Fruit fly (Drosophila melanogaster) ovary, adult (tissue): ENCODE measurements around the gene Alp1.

Experiments
- CG17801 ChIP-seq: fragments of 200-800 bp; optimal IDR thresholded peaks from 2 replicates; lab custom pipeline; 2019; ENCODE audit warnings: missing biosample characterization, mild to moderate bottlenecking, missing genetic modification characterization, moderate library complexity; ENCODE audit not compliant: partially characterized antibody

Gene Alp1

DNA sequence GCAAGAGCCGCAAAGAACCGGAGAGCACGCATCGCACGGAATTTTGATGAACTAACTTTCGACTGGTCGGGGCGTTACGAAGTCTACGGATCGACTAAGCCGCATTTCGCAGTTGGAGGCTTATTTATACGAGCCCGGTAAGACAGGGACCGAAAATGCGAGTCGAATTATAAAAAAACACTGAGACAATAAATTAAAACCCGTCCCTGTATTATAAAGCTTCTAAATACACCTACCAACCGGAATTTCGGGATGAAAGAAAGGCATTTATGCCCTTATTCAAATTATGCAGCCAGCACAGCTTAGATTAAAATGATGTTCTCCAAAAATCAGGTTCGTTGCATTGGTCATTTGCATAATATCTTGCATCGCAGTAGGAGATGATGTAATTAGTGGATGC, at the start of gene Alp1:
TSS of gene Alp1 (minus strand) at position 101 of the 400 bp plus-strand sequence.
- TF ChIP-seq CG17801: no peak

DNA sequence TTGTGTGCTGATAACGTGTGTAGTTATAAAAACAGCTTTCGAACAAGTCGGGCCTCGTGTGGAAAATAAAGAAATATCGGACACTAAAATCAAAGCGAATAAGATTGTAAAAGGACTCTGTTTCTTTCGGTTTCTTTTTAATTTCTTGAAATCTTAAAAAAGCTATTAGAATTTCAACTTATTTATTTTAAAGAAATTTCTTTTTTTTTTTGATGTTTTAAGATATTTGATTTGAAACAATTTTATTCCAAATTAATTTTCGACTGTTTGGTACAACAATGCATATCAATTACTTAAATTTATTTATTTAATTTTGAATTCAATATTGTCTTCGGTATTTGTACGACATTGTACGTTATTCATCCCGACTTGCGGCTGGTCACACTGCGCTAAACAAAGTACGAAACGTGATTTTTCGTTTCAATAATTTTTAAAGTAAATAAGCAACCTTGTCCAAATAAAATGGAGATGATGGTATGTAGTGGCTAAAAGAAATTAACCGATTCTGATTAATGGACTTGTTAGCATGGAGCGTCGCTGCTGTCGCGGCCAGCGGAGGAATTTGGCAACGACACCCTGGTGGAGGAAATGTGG, 48.2 kb upstream of the Alp1 start, which contains the start of the genes CG7202 and CG7519:
TSS of gene CG7202 (minus strand) at position 51 of the 594 bp plus-strand sequence.
TSS of gene CG7519 (plus strand) at position 361 of the 594 bp plus-strand sequence.
- no peak for TF ChIP-seq CG17801

DNA sequence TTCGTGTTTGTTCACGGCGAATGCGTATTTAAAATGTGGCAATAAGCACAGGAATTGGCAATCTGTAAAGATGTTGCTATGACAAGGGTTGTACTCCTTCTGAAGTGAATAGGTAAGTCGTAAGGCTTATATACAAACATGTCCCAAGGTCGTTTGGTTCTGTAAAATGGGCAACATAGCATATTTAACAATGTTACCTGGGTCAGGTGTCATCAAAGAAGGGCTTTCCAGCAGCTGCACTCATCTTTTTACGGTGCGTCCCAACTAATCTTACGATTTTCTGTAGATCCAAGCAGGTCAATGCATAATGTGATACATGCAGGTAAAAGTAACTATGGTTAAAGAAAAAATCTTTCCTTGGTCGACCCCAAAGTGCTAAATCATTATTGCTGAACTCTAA, 45.9 kb upstream of the Alp1 start, which contains the start of gene Neu2:
TSS of gene Neu2 (minus strand) at position 101 of the 400 bp plus-strand sequence.
- TF ChIP-seq CG17801: no peak

DNA sequence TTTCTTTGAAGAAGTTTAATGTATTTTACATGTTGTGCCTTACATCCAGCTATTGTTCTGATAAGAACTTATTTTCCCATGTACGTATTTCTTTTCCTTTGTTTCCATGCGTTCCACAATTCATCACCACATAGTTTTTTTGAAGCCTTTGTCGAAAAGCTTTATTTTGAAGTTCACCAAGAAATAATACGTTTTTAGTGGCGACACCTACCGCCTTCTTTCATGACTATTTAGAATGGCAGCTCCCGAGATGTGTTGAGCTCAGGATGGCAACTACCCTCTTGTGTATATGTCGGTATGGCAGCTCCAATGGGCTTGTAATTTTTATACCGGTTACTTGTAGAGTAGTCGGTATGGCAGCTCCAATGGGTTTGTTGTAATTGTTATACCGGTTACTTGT, 39.2 kb upstream of the Alp1 start:
- no peak for TF ChIP-seq CG17801

DNA sequence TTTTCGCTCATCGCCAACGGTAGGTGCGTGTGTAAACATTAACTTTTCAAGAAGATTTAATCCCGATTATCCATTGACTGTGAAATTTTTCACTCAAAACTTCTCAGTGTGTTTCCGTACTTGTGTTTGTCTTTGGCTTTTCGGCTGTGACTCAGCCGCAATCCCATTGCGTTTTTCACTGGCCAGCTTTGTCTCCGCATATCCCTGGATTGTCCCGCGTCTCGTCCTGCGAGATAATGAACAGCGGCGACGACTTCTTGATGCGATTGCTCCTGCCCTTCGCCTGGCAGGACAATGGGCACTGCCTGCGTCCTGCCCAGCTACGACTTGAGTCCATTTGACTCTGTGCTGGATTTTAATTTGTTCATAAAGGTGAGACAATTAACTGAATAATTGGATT, 37.5 kb upstream of the Alp1 start:
- no peak for TF ChIP-seq CG17801

DNA sequence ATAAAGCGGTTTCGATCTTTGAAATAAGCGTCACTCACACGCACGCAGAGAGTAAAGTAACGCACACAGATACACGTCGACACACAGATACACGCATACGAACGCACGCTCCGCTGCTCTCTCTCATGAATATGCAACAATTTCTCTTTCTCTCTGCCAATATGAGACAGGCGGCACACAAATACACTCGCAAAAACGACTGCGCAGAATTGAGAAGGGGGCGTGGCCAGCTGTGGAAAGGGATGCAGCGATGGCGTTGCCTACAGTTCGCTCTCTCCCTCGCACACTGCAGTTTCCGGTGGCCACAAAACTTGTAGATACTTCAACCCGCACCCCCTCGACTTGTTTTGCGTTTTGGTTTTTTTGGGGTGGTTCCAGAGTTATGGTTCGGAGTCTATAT, 35.0 kb upstream of the Alp1 start:
- TF ChIP-seq CG17801: no peak

DNA sequence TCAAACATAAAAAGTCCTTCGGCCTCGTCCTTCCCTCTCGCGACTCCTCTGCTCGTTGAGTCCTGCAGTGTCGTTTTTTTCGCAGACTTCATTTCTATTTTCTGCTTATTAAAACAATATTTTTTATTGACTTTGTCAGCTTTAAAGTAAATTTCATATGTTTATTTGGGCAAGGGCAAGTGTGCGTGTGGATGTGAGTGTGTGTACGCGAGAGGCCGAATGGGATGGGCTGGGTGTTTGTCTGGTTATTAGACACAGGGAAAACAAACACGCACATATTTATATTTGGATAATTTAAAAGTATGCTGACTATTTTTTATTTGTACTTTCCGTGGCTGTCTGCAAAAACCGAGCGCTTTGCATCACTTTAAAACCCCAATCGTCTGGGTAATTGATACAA, 33.2 kb upstream of the Alp1 start:
- TF ChIP-seq CG17801: no peak

DNA sequence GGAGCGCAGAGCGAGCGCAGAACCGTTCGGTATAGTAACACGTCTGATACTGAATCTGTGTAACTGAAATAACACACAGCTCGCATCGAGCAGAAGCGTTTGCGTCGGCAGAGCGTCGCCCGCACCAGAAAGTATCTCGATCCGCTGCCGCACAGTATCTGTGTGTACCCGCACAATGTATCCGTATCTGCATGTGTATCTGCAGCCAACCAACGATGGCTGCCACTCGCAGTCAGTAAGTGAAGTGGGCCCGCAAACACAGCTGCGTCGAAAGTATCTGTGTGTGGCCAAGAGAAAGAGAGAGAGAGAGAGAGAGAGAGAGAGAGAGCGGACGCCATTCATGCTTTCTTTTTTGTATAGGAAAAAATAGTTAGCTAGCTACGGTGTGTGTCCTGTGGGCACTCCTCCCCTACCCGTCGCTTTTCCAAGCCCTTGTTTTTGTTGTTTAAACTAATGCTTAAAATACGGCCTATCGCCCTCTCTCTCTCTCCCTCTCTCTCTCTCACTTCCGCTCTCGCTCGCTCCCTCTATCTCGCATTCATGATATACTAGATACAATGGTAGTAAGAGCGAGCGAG, 31.9 kb upstream of the Alp1 start, which contains the start of gene croc:
TSS of gene croc (minus strand) at position 51 of the 578 bp plus-strand sequence.
- no peak for TF ChIP-seq CG17801

DNA sequence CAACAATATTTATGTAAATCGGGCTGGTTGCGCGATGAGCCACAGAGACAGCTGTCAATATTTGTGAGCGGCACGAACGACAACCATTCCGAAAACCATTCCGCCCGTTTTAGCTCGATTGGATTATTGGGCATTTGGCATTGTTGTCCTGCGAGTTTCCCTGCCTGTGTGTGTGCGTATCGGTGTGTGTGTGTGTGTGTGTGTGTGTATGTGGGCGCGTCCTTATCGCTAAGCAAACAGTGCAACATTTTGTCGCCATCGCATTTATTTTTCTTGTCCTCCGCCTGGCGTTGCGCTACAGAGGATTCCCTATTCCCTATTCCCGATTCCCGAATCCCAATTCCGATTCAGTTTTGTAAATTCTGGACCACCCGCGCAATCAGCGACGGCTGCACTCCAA, 27.3 kb upstream of the Alp1 start:
- TF ChIP-seq CG17801: no peak

DNA sequence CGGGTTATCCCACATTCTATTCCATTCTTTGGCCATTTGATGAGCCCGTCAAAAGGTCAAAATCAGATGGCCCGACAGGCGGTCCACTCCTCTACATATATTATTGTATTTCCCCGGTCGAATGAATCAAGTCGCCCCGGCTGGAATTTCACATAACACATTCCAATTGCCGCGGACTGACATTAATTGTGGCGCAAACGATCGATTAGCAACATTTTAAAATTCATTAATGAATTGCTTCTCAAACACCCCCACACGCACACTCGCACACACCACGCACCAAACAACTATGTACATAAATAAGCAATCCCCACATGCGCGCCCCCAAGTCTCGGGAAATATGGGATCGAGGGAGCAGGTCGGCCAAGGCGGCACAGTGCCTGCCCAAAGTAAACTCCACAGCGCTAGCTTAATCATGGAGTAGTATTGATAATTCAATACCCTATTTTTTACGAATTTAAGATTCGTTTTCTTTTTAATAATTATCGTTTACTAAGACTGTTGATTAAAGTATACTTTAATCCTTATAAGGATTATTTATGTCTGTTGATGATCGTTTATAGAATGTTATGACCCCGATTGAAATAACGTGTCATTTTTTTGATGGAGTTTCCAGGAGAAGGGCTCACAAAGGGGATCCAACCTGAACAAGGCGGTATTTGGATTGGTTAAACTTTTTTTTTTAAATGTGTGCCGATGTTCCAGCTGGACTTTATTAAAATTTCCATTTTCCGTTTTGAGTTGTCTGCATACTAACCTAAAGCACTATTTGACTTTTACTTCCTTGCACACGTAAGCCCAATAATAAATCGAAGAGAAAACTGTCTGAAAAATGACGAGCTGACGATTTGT, 20.9 kb upstream of the Alp1 start:
- TF ChIP-seq CG17801: no peak

DNA sequence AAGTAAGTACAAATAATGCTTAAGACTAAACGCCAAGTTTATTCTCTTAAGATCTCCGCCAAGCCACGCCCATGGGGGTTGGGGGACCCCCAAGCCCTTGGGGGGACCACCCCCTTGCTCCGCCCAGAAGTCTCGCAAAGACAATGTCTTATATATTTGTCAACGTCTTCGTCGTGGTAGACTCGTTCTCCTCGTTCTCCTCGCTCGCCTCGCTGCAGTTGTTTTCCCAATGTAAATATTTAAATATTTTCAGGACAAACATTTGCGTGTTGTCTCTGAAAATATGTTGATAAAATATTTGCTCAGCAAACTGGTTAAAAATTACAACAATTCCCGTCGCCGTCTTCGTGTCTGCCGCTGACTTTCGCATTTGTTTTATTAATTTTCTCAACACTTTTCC, 19.6 kb upstream of the Alp1 start:
- TF ChIP-seq CG17801: no peak

DNA sequence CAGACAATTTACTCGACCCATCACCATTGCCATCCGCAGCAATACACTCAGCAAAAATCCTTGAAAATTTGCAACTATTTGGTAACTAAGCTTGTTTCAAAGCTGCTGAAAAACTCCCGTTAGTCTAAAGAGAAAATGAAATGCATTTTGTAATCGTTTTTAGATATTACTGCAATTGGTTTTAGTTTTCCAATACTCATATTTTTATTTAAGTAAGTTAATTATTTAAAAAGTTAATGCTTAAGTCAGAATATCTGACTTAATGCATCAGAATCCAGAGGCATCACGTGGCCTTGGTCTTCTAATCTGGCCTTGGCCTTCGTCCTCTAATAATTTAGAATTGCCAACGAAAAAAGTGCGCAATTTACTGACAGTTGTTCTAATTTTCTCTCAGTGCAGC, 18.2 kb upstream of the Alp1 start:
- TF ChIP-seq CG17801: no peak

DNA sequence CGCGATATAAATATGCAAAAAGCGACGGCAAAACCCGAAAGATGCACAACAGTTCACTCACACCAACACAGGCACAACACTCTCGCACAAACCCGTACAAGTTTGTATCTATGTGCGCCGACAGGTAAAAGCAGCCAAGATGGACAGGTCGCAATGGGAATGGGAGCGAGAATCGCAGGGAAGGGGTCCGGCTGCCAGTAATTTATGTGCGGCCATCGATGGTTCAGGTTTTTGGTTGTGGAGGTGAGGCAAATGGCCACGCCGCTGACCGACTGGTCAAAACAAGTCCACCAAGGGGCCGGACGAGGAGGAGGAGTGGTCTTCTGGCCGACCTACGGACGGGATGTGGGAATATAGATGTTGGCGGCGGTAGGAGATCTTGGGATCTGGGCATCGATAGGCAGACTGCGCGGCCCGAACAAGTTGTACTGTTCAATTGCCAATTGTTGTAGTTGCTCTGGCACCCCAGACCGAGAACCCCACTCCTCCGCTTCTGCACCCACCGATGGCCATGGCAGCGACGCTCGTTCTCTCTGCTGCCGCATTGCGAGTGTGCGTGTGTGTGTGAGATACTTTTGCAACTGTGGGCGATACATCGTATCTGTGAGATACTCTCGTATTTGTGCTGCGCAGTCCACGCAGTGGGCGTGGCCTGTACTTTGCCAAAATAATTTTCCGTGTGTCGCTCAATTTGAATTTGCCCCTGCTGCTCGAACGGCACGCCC, 15.7 kb upstream of the Alp1 start:
- TF ChIP-seq CG17801: no peak

DNA sequence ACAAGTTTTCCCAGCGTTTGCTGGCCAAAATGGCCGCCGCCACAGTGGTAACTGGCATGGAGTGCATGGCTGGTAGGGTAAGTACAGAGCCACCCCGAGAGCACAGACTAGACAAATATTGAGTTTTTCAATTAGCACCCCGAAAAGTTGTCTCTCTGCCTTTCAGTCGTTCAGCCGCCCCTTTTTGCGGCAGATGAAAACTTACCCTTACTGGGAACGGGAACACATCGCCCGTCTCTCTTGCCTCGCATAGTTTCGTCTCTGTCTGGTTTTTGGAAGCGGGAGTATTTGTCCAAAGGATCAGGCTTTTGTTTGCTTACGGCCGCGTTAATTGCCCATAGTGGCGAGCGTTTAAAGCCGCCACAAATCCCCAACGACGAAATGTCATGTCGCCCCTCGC, 14.1 kb upstream of the Alp1 start:
- no peak for TF ChIP-seq CG17801

DNA sequence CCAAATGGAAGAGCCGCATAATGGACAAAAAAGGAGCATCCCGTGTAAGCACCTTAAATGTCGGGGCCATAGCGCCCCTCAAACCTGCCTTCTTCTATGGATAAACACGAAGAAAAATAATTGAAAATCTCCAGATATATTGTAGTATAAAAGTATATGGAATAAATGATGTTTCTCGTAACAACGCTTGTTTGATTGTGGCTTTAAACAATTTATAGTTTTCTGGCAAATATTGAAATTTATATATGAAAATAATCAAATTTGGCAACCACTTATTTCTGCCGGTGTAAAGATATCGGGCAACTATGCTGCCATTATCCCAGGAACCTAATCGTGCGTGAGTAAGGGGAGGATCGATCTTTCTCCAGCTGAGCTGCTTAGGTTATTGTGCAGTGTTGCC, 10.6 kb upstream of the Alp1 start:
- TF ChIP-seq CG17801: no peak

DNA sequence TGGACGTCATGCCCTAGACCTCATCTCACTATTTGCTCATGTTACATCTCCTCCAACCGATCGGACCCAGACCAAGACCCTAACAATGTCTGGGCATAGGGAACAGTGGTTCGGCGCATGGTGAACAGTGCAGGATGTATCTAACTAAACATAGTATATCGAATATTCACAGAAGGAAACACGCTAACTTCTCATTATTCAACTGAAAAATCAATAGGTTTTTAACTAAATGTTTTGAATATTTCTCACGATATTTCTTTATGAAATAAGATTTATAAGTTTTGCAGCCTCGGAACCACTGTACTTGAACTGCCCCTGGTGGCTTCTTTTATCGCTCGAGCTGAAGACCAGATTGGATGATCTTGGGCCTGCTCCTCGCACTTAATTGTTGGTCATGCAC, 9.0 kb upstream of the Alp1 start:
- no peak for TF ChIP-seq CG17801

DNA sequence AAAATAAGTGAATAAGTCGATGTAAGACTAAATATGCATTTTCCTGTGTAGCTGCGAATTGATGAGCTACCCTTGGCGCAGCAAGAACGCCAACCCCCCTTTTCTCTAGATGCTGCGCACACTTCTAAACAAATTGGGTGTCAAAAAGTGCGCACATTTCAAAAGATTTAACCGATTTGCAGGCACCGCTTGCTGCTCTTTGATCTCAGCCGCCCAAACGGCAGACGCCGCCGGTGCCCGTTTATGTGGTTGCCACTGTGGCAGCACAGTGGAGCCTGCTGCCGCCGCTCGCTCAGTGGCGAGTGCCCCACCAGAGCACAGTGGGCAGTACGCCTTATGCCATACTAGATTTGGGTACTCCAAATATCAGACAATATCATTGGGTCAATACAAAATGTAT, 5.9 kb upstream of the Alp1 start:
- TF ChIP-seq CG17801: no peak
